Fruit fly (Drosophila melanogaster): ENCODE measurements around the gene CG5973.

dm6 chr2L:7436492-7437324 lies 584 bp upstream of the CG5973 start:
- TF ChIP-seq h (GFP tag; optimal IDR thresholded peaks at IDR 0.05), result peak; percentile 49
- TF ChIP-seq Abd-B (GFP tag; optimal IDR thresholded peaks at IDR 0.05), result no peak
- TF ChIP-seq psq (GFP tag; optimal IDR thresholded peaks at IDR 0.05), result peak; percentile 35
- peak; percentile 44 for TF ChIP-seq jim (GFP tag; optimal IDR thresholded peaks at IDR 0.05)
- TF ChIP-seq brk (GFP tag; optimal IDR thresholded peaks at IDR 0.05), result peak; percentile 51
- no peak for TF ChIP-seq usp (GFP tag; optimal IDR thresholded peaks at IDR 0.05)
- peak; percentile 37 for TF ChIP-seq CG9705 (GFP tag; optimal IDR thresholded peaks at IDR 0.05)
- no peak for TF ChIP-seq Rel (GFP tag; optimal IDR thresholded peaks at IDR 0.05)
- no peak for TF ChIP-seq Rel (tag; optimal IDR thresholded peaks at IDR 0.05)
- TF ChIP-seq dsf (GFP tag; optimal IDR thresholded peaks at IDR 0.05; ENCODE audit: borderline replicate concordance), result peak; percentile 11
- no peak for TF ChIP-seq pan (optimal IDR thresholded peaks at IDR 0.05)
- peak; percentile 37 for TF ChIP-seq fru (GFP tag; optimal IDR thresholded peaks at IDR 0.05)
